Worm (Caenorhabditis elegans): ENCODE results near the gene F55G1.1.

F55G1.1 gene

ce11 chrIV:7491464-7491863, at the start of gene F55G1.1:
TSS of gene F55G1.1 (plus strand) at chrIV:7491764.
- TF ChIP-seq him-1 (tag; optimal IDR thresholded peaks at IDR 0.05) (no peak), dao-5 (tag; optimal IDR thresholded peaks at IDR 0.05) (no peak), W03F9.2 (tag; optimal IDR thresholded peaks at IDR 0.05) (no peak)

ce11 chrIV:7445236-7445635, 46.3 kb upstream of the F55G1.1 start, which contains the start of gene valv-1:
TSS of gene valv-1 (minus strand) at chrIV:7445336.
- TF ChIP-seq W03F9.2 (tag; optimal IDR thresholded peaks at IDR 0.05) (no peak), him-1 (tag; optimal IDR thresholded peaks at IDR 0.05) (no peak), dao-5 (tag; optimal IDR thresholded peaks at IDR 0.05) (no peak)

- no peak for TF ChIP-seq dao-5 (tag; optimal IDR thresholded peaks at IDR 0.05)
- TF ChIP-seq him-1 (tag; optimal IDR thresholded peaks at IDR 0.05) = no peak
- no peak for TF ChIP-seq W03F9.2 (tag; optimal IDR thresholded peaks at IDR 0.05)
Measured at ce11 chrIV:7445995-7446394, 45.6 kb upstream of the F55G1.1 start, which contains the start of gene B0496.1. TSS of gene B0496.1 (plus strand) at chrIV:7446295.

- TF ChIP-seq W03F9.2 (tag; optimal IDR thresholded peaks at IDR 0.05) (no peak), dao-5 (tag; optimal IDR thresholded peaks at IDR 0.05) (no peak), him-1 (tag; optimal IDR thresholded peaks at IDR 0.05) (no peak)
Measured at ce11 chrIV:7447556-7447955, 44.0 kb upstream of the F55G1.1 start, which contains the start of gene B0496.2. TSS of gene B0496.2 (plus strand) at chrIV:7447856.

ce11 chrIV:7451345-7451744, 40.2 kb upstream of the F55G1.1 start, which contains the start of gene tes-1:
TSS of gene tes-1 (minus strand) at chrIV:7451445.
- TF ChIP-seq W03F9.2 (tag; optimal IDR thresholded peaks at IDR 0.05) (no peak), him-1 (tag; optimal IDR thresholded peaks at IDR 0.05) (no peak), dao-5 (tag; optimal IDR thresholded peaks at IDR 0.05) (no peak)

ce11 chrIV:7453661-7454159, 37.9 kb upstream of the F55G1.1 start:
- no peak for TF ChIP-seq him-1 (tag; optimal IDR thresholded peaks at IDR 0.05)
- no peak for TF ChIP-seq dao-5 (tag; optimal IDR thresholded peaks at IDR 0.05)
- TF ChIP-seq W03F9.2 (tag; optimal IDR thresholded peaks at IDR 0.05) = no peak

- TF ChIP-seq him-1 (tag; optimal IDR thresholded peaks at IDR 0.05) = no peak
- no peak for TF ChIP-seq dao-5 (tag; optimal IDR thresholded peaks at IDR 0.05)
- no peak for TF ChIP-seq W03F9.2 (tag; optimal IDR thresholded peaks at IDR 0.05)
Measured at ce11 chrIV:7454890-7455289, 36.7 kb upstream of the F55G1.1 start.

- TF ChIP-seq dao-5 (tag; optimal IDR thresholded peaks at IDR 0.05) = no peak
- no peak for TF ChIP-seq him-1 (tag; optimal IDR thresholded peaks at IDR 0.05)
- TF ChIP-seq W03F9.2 (tag; optimal IDR thresholded peaks at IDR 0.05) = no peak
Measured at ce11 chrIV:7456225-7456624, 35.3 kb upstream of the F55G1.1 start, which contains the start of gene F13B6.1. TSS of gene F13B6.1 (plus strand) at chrIV:7456525.

- TF ChIP-seq him-1 (tag; optimal IDR thresholded peaks at IDR 0.05) = no peak
- no peak for TF ChIP-seq dao-5 (tag; optimal IDR thresholded peaks at IDR 0.05)
Measured at ce11 chrIV:7460225-7460624, 31.3 kb upstream of the F55G1.1 start, which contains the start of gene F13B6.2. TSS of gene F13B6.2 (minus strand) at chrIV:7460325.

ce11 chrIV:7465857-7466256, 25.7 kb upstream of the F55G1.1 start, which contains the start of gene F13B6.3:
TSS of gene F13B6.3 (minus strand) at chrIV:7465957.
- TF ChIP-seq him-1 (tag; optimal IDR thresholded peaks at IDR 0.05) = no peak
- no peak for TF ChIP-seq W03F9.2 (tag; optimal IDR thresholded peaks at IDR 0.05)
- no peak for TF ChIP-seq dao-5 (tag; optimal IDR thresholded peaks at IDR 0.05)

- TF ChIP-seq him-1 (tag; optimal IDR thresholded peaks at IDR 0.05) (no peak), W03F9.2 (tag; optimal IDR thresholded peaks at IDR 0.05) (no peak), dao-5 (tag; optimal IDR thresholded peaks at IDR 0.05) (no peak)
Measured at ce11 chrIV:7467170-7467569, 24.4 kb upstream of the F55G1.1 start.

ce11 chrIV:7468638-7469037, 22.9 kb upstream of the F55G1.1 start:
- TF ChIP-seq W03F9.2 (tag; optimal IDR thresholded peaks at IDR 0.05) (no peak), dao-5 (tag; optimal IDR thresholded peaks at IDR 0.05) (no peak), him-1 (tag; optimal IDR thresholded peaks at IDR 0.05) (no peak)

- TF ChIP-seq him-1 (tag; optimal IDR thresholded peaks at IDR 0.05) (no peak), dao-5 (tag; optimal IDR thresholded peaks at IDR 0.05) (no peak), W03F9.2 (tag; optimal IDR thresholded peaks at IDR 0.05) (no peak)
Measured at ce11 chrIV:7469782-7470413, 21.7 kb upstream of the F55G1.1 start, which contains the start of gene F55G1.7. TSS of gene F55G1.7 (minus strand) at chrIV:7469832.

ce11 chrIV:7473159-7473649, 18.4 kb upstream of the F55G1.1 start, which contains the start of the genes plk-3 and F55G1.6:
TSS of gene plk-3 (minus strand) at chrIV:7473209.
TSS of gene F55G1.6 (plus strand) at chrIV:7473517.
- TF ChIP-seq him-1 (tag; optimal IDR thresholded peaks at IDR 0.05) (no peak), W03F9.2 (tag; optimal IDR thresholded peaks at IDR 0.05) (no peak), dao-5 (tag; optimal IDR thresholded peaks at IDR 0.05) (no peak)
